Worm (Caenorhabditis elegans) whole organism, young adult: Measurements from ENCODE around the gene egl-13.

Experiments used
- B0019.2 ChIP-seq: fragments of 200-800 bp; sonication (Bioruptor generic); conservative IDR thresholded peaks from 2 replicates; pipeline ENCODE4 v1.3.6; 2022; ENCODE audit warnings: missing genetic modification reagents, missing genetic modification characterization, missing compliant biosample characterization
- B0035.1 ChIP-seq: sonication (generic microtip); optimal IDR thresholded peaks from 2 replicates; lab custom pipeline; 2016; ENCODE audit warnings: missing genetic modification characterization, mild to moderate bottlenecking, missing compliant biosample characterization, missing genotype, missing genetic modification reagents
- B0261.1 ChIP-seq: sonication (generic microtip); optimal IDR thresholded peaks from 2 replicates; lab custom pipeline; 2016; ENCODE audit warnings: mild to moderate bottlenecking, missing genetic modification characterization, moderate library complexity, missing compliant biosample characterization
- B0336.3 ChIP-seq: fragments of 200-800 bp; sonication (Bioruptor generic); IDR thresholded peaks from 2 replicates; pipeline ENCODE4 v1.3.6; 2022; ENCODE audit warnings: missing genetic modification characterization, missing compliant biosample characterization
- C17E4.6 ChIP-seq: fragments of 200-800 bp; sonication (Bioruptor generic); IDR thresholded peaks from 2 replicates; pipeline ENCODE4 v1.3.6; 2022; ENCODE audit warnings: missing genetic modification reagents, missing genetic modification characterization, missing compliant biosample characterization
- D2030.7 ChIP-seq: fragments of 200-800 bp; sonication (Bioruptor generic); IDR thresholded peaks from 2 replicates; pipeline ENCODE4 v1.3.6; 2022; ENCODE audit warnings: missing genetic modification reagents, missing genetic modification characterization, missing compliant biosample characterization
- F23B12.7 ChIP-seq: sonication (generic microtip); optimal IDR thresholded peaks from 2 replicates; lab custom pipeline; 2017; ENCODE audit warnings: missing genetic modification characterization, mild to moderate bottlenecking, missing compliant biosample characterization, antibody characterized with exemption, moderate library complexity; ENCODE audit not compliant: insufficient read depth
- F57C9.4 ChIP-seq: sonication (generic microtip); optimal IDR thresholded peaks from 2 replicates; lab custom pipeline; 2017; ENCODE audit warnings: mild to moderate bottlenecking, missing genetic modification characterization, missing compliant biosample characterization
- K11D2.4 ChIP-seq: fragments of 200-800 bp; sonication (Bioruptor generic); IDR thresholded peaks from 2 replicates; pipeline ENCODE4 v1.3.6; 2022; ENCODE audit warnings: missing genetic modification reagents, missing genetic modification characterization, missing compliant biosample characterization
- T26A5.8 ChIP-seq: sonication (generic microtip); optimal IDR thresholded peaks from 2 replicates; lab custom pipeline; 2016; ENCODE audit warnings: missing genetic modification characterization, missing compliant biosample characterization
- Y53F4B.3 ChIP-seq: fragments of 200-800 bp; sonication (Bioruptor generic); IDR thresholded peaks from 2 replicates; pipeline ENCODE4 v1.3.6; 2022; ENCODE audit warnings: missing genetic modification reagents, missing genetic modification characterization, missing compliant biosample characterization
- Y56A3A.18 ChIP-seq: fragments of 200-800 bp; sonication (Bioruptor generic); IDR thresholded peaks from 2 replicates; pipeline ENCODE4 v1.3.6; 2022; ENCODE audit warnings: missing genetic modification reagents, missing genetic modification characterization, missing compliant biosample characterization
- Y95B8A.8 ChIP-seq: fragments of 200-800 bp; sonication (Bioruptor generic); IDR thresholded peaks from 2 replicates; pipeline ENCODE4 v1.3.6; 2022; ENCODE audit warnings: missing genetic modification reagents, missing genetic modification characterization, missing compliant biosample characterization
- akir-1 ChIP-seq: fragments of 200-800 bp; sonication (Bioruptor generic); optimal IDR thresholded peaks from 2 replicates; lab custom pipeline; 2018; ENCODE audit warnings: mild to moderate bottlenecking, missing genetic modification characterization, moderate library complexity, missing compliant biosample characterization
- aptf-2 ChIP-seq: fragments of 200-800 bp; sonication (Bioruptor generic); conservative IDR thresholded peaks from 2 replicates; pipeline ENCODE4 v1.3.6; 2022; ENCODE audit warnings: missing genetic modification reagents, missing genetic modification characterization, missing compliant biosample characterization
- aptf-3 ChIP-seq: fragments of 200-800 bp; sonication (Bioruptor generic); IDR thresholded peaks from 2 replicates; pipeline ENCODE4 v1.3.6; 2022; ENCODE audit warnings: missing genetic modification characterization, missing compliant biosample characterization
- bed-2 ChIP-seq: fragments of 200-800 bp; sonication (Bioruptor generic); IDR thresholded peaks from 2 replicates; pipeline ENCODE4 v1.3.6; 2022; ENCODE audit warnings: missing genetic modification reagents, missing genetic modification characterization, missing compliant biosample characterization
- cebp-1 ChIP-seq, 2 experiments: fragments of 200-800 bp in 1 of 2; sonication (Bioruptor generic) in 1 of 2; sonication (generic microtip) in 1 of 2; IDR thresholded peaks in 1 of 2; optimal IDR thresholded peaks in 1 of 2; 2 replicates each; pipeline versions ENCODE4 v1.3.6 to Lab custom; 2017 to 2022; ENCODE audit warnings: missing compliant biosample characterization in 2 of 2, missing genetic modification characterization in 2 of 2, mild to moderate bottlenecking in 1 of 2, missing genetic modification reagents in 1 of 2, moderate library complexity in 1 of 2
- ceh-100 ChIP-seq: fragments of 200-800 bp; sonication (Bioruptor generic); IDR thresholded peaks from 2 replicates; pipeline ENCODE4 v1.3.6; 2022; ENCODE audit warnings: missing genetic modification reagents, missing genetic modification characterization, missing compliant biosample characterization
- ceh-79 ChIP-seq: sonication (generic microtip); optimal IDR thresholded peaks from 2 replicates; lab custom pipeline; 2017; ENCODE audit warnings: mild to moderate bottlenecking, missing genetic modification characterization, missing compliant biosample characterization
- ceh-91 ChIP-seq: fragments of 200-800 bp; sonication (Bioruptor generic); IDR thresholded peaks from 2 replicates; pipeline ENCODE4 v1.3.6; 2022; ENCODE audit warnings: missing genetic modification reagents, missing genetic modification characterization, missing compliant biosample characterization
- chd-7 ChIP-seq: sonication (generic microtip); optimal IDR thresholded peaks from 2 replicates; lab custom pipeline; 2016; ENCODE audit warnings: mild to moderate bottlenecking, missing genetic modification characterization, moderate library complexity, missing compliant biosample characterization
- ekl-4 ChIP-seq: fragments of 200-800 bp; sonication (Bioruptor generic); IDR thresholded peaks from 2 replicates; pipeline ENCODE4 v1.3.6; 2022; ENCODE audit warnings: missing genetic modification reagents, missing genetic modification characterization, missing compliant biosample characterization
- fkh-3 ChIP-seq: sonication (generic microtip); optimal IDR thresholded peaks from 2 replicates; lab custom pipeline; 2016; ENCODE audit warnings: mild to moderate bottlenecking, missing genetic modification characterization, missing compliant biosample characterization
- him-1 ChIP-seq: sonication (generic microtip); optimal IDR thresholded peaks from 2 replicates; lab custom pipeline; 2016; ENCODE audit warnings: missing genotype, missing genetic modification reagents, missing genetic modification characterization, missing compliant biosample characterization
- hlh-26 ChIP-seq: fragments of 200-800 bp; sonication (Bioruptor generic); conservative IDR thresholded peaks from 2 replicates; pipeline ENCODE4 v1.3.6; 2022; ENCODE audit warnings: missing genetic modification reagents, missing genetic modification characterization, missing compliant biosample characterization
- hmg-1.2 ChIP-seq: fragments of 200-800 bp; sonication (Bioruptor generic); IDR thresholded peaks from 2 replicates; pipeline ENCODE4 v1.3.6; 2022; ENCODE audit warnings: missing genetic modification reagents, missing genetic modification characterization, missing compliant biosample characterization
- hsf-1 ChIP-seq: fragments of 200-800 bp; sonication (Bioruptor generic); IDR thresholded peaks from 2 replicates; pipeline ENCODE4 v1.3.6; 2022; ENCODE audit warnings: missing genetic modification reagents, missing genetic modification characterization, missing compliant biosample characterization
- let-607 ChIP-seq, 2 experiments: fragments of 200-800 bp in 1 of 2; sonication (Bioruptor generic) in 1 of 2; sonication (generic microtip) in 1 of 2; optimal IDR thresholded peaks; 2 replicates each; lab custom pipeline; 2016 to 2018; ENCODE audit warnings: mild to moderate bottlenecking in 2 of 2, missing compliant biosample characterization in 2 of 2, missing genetic modification characterization in 2 of 2, moderate library complexity in 2 of 2, missing genotype in 1 of 2
- lin-26 ChIP-seq: fragments of 200-800 bp; sonication (Bioruptor generic); IDR thresholded peaks from 2 replicates; pipeline ENCODE4 v1.3.6; 2022; ENCODE audit warnings: missing genetic modification reagents, missing genetic modification characterization, missing compliant biosample characterization
- madf-8 ChIP-seq: fragments of 200-800 bp; sonication (Bioruptor generic); conservative IDR thresholded peaks from 2 replicates; pipeline ENCODE4 v1.3.6; 2022; ENCODE audit warnings: missing genetic modification reagents, missing genetic modification characterization, missing compliant biosample characterization
- nfya-1 ChIP-seq: sonication (generic microtip); optimal IDR thresholded peaks from 2 replicates; lab custom pipeline; 2017; ENCODE audit warnings: antibody characterized with exemption, missing compliant biosample characterization, missing genetic modification characterization, borderline replicate concordance; ENCODE audit not compliant: insufficient read depth
- nfyb-1 ChIP-seq: fragments of 200-800 bp; sonication (Bioruptor generic); IDR thresholded peaks from 2 replicates; pipeline ENCODE4 v1.3.6; 2022; ENCODE audit warnings: missing genetic modification reagents, missing genetic modification characterization, missing compliant biosample characterization
- nhr-179 ChIP-seq: sonication (generic microtip); optimal IDR thresholded peaks from 2 replicates; lab custom pipeline; 2016; ENCODE audit warnings: mild to moderate bottlenecking, missing genetic modification characterization, missing compliant biosample characterization
- nhr-27 ChIP-seq: fragments of 200-800 bp; sonication (Bioruptor generic); optimal IDR thresholded peaks from 2 replicates; lab custom pipeline; 2018; ENCODE audit warnings: mild to moderate bottlenecking, missing genetic modification characterization, moderate library complexity, missing compliant biosample characterization
- nhr-90 ChIP-seq: sonication (generic microtip); optimal IDR thresholded peaks from 2 replicates; lab custom pipeline; 2016; ENCODE audit warnings: missing genotype, mild to moderate bottlenecking, missing genetic modification characterization, missing compliant biosample characterization
- sdz-38 ChIP-seq: sonication (generic microtip); optimal IDR thresholded peaks from 2 replicates; lab custom pipeline; 2016; ENCODE audit warnings: missing genotype, missing genetic modification characterization, missing compliant biosample characterization
- sea-2 ChIP-seq: fragments of 200-800 bp; sonication (Bioruptor generic); IDR thresholded peaks from 2 replicates; pipeline ENCODE4 v1.3.6; 2022; ENCODE audit warnings: missing genetic modification characterization, missing compliant biosample characterization
- snpc-1.3 ChIP-seq: sonication (generic microtip); optimal IDR thresholded peaks from 2 replicates; lab custom pipeline; 2017; ENCODE audit warnings: missing genetic modification characterization, mild to moderate bottlenecking, missing compliant biosample characterization, antibody characterized with exemption, moderate library complexity, missing genotype, missing genetic modification reagents; ENCODE audit not compliant: insufficient read depth
- snpc-4 ChIP-seq, 5 experiments: fragments of 150-350 bp in 1 of 5; sonication (generic microtip) in 4 of 5; optimal IDR thresholded peaks; 2 replicates each; lab custom pipeline; 2014 to 2018; ENCODE audit warnings: missing genetic modification characterization in 5 of 5, missing biosample characterization in 3 of 5, antibody characterized with exemption in 2 of 5, mild to moderate bottlenecking in 2 of 5, missing compliant biosample characterization in 2 of 5, missing genotype in 2 of 5, moderate library complexity in 2 of 5, missing genetic modification reagents in 1 of 5
- sptf-2 ChIP-seq: fragments of 200-800 bp; sonication (Bioruptor generic); optimal IDR thresholded peaks from 2 replicates; lab custom pipeline; 2018; ENCODE audit warnings: mild to moderate bottlenecking, missing genetic modification characterization, missing compliant biosample characterization
- unc-130 ChIP-seq: sonication (generic microtip); optimal IDR thresholded peaks from 2 replicates; lab custom pipeline; 2016; ENCODE audit warnings: missing genetic modification reagents, missing genetic modification characterization, missing compliant biosample characterization
- unc-62 ChIP-seq: fragments of 150-350 bp; optimal IDR thresholded peaks from 2 replicates; lab custom pipeline; 2014; ENCODE audit warnings: missing biosample characterization, missing genetic modification reagents, missing genetic modification characterization
- zim-3 ChIP-seq: sonication (generic microtip); optimal IDR thresholded peaks from 2 replicates; lab custom pipeline; 2017; ENCODE audit warnings: mild to moderate bottlenecking, missing genetic modification characterization, moderate library complexity, missing compliant biosample characterization
- ztf-3 ChIP-seq: fragments of 200-800 bp; sonication (Bioruptor generic); optimal IDR thresholded peaks from 2 replicates; lab custom pipeline; 2018; ENCODE audit warnings: mild to moderate bottlenecking, missing genetic modification characterization, missing compliant biosample characterization
- ztf-6 ChIP-seq: fragments of 200-800 bp; sonication (Bioruptor generic); IDR thresholded peaks from 2 replicates; pipeline ENCODE4 v1.3.6; 2022; ENCODE audit warnings: missing genetic modification reagents, missing genetic modification characterization, missing compliant biosample characterization

Gene egl-13

ce11 chrX:5707809-5708208, 44.2 kb downstream of the egl-13 start (continued):
- TF ChIP-seq nhr-90 (peak; percentile 90), nfya-1 (tag; lab: Kevin White, UChicago) (no peak), sptf-2 (peak; percentile 19), ztf-3 (GFP tag; lab: Kevin White, UChicago) (peak; percentile 37), B0035.1 (tag; lab: Kevin White, UChicago) (peak; percentile 58), nhr-179 (tag; lab: Kevin White, UChicago) (no peak), nhr-27 (tag; lab: Kevin White, UChicago) (no peak), Y56A3A.18 (GFP tag; lab: Robert Waterston, UW) (peak; percentile 86), lin-26 (GFP tag; lab: Robert Waterston, UW) (peak; percentile 94), K11D2.4 (GFP tag; lab: Robert Waterston, UW) (0 out of 2 replicates have a peak, but pooled peaks have one; percentile 45), him-1 (peak; percentile 80), unc-130 (GFP tag; lab: Kevin White, UChicago) (peak; percentile 59), ceh-79 (tag; lab: Kevin White, UChicago) (no peak), Y95B8A.8 (GFP tag; lab: Robert Waterston, UW) (peak; percentile 48; the same call in 1 of the 2 replicates), hlh-26 (GFP tag; lab: Robert Waterston, UW) (no peak), madf-8 (GFP tag; lab: Robert Waterston, UW) (no peak), B0019.2 (GFP tag; lab: Robert Waterston, UW) (no peak), B0261.1 (tag; lab: Kevin White, UChicago) (peak; percentile 96), F57C9.4 (tag; lab: Kevin White, UChicago) (no peak), zim-3 (tag; lab: Kevin White, UChicago) (peak; percentile 84), snpc-4 (GFP tag; optimal IDR thresholded peaks at IDR 0.05; lab: Kevin White, UChicago) (peak; percentile 71), snpc-4 (tag; optimal IDR thresholded peaks at IDR 0.05; lab: Kevin White, UChicago) (peak in 1 of 4 experiments; percentile 66), C17E4.6 (GFP tag; lab: Robert Waterston, UW) (no peak), ztf-6 (peak; percentile 83; the same call in 1 of the 2 replicates), cebp-1 (GFP tag; IDR thresholded peaks at IDR 0.05; lab: Robert Waterston, UW) (no peak), cebp-1 (tag; optimal IDR thresholded peaks at IDR 0.05; lab: Kevin White, UChicago) (no peak), let-607 (tag; optimal IDR thresholded peaks at IDR 0.05; lab: Kevin White, UChicago) (peak; percentile 39 to 47), ceh-91 (GFP tag; lab: Robert Waterston, UW) (no peak), hmg-1.2 (GFP tag; lab: Robert Waterston, UW) (peak; percentile 89), Y53F4B.3 (GFP tag; lab: Robert Waterston, UW) (peak; percentile 64; the same call in 1 of the 2 replicates), F23B12.7 (tag; lab: Kevin White, UChicago) (peak; percentile 10), D2030.7 (peak; percentile 85), T26A5.8 (peak; percentile 83), bed-2 (GFP tag; lab: Robert Waterston, UW) (peak; percentile 65; the same call in 1 of the 2 replicates), B0336.3 (GFP tag; lab: Robert Waterston, UW) (peak; percentile 64; the same call in 1 of the 2 replicates), fkh-3 (tag; lab: Kevin White, UChicago) (peak; percentile 26), unc-62 (GFP tag; lab: Kevin White, UChicago) (no peak), ceh-100 (no peak; the same call in 1 of the 2 replicates), nfyb-1 (GFP tag; lab: Robert Waterston, UW) (peak; percentile 92; the same call in 1 of the 2 replicates), sdz-38 (no peak), aptf-2 (GFP tag; lab: Robert Waterston, UW) (0 out of 2 replicates have a peak, but pooled peaks have one; percentile 20), akir-1 (peak; percentile 59), sea-2 (GFP tag; lab: Robert Waterston, UW) (no peak), snpc-1.3 (no peak), ekl-4 (GFP tag; lab: Robert Waterston, UW) (peak; percentile 69), hsf-1 (GFP tag; lab: Robert Waterston, UW) (0 out of 2 replicates have a peak, but pooled peaks have one; percentile 31), aptf-3 (GFP tag; lab: Robert Waterston, UW) (no peak), chd-7 (tag; lab: Kevin White, UChicago) (peak; percentile 82)
